Worm (Caenorhabditis elegans) whole organism, early embryonic: ENCODE results near the gene best-13.

Source experiments
- B0310.2 ChIP-seq: sonication (generic microtip); optimal IDR thresholded peaks from 2 replicates; lab custom pipeline; 2016; ENCODE audit warnings: mild to moderate bottlenecking, missing genetic modification characterization, missing compliant biosample characterization
- ama-1 ChIP-seq: fragments of 150-350 bp; optimal IDR thresholded peaks from 2 replicates; lab custom pipeline; 2014
- ceh-13 ChIP-seq: fragments of 200-800 bp; sonication (Bioruptor generic); optimal IDR thresholded peaks from 2 replicates; lab custom pipeline; 2018; ENCODE audit warnings: mild to moderate bottlenecking, missing genetic modification characterization, missing compliant biosample characterization
- ceh-36 ChIP-seq: sonication (generic microtip); optimal IDR thresholded peaks from 2 replicates; lab custom pipeline; 2016; ENCODE audit warnings: missing genetic modification characterization, inconsistent platforms, missing compliant biosample characterization
- ets-7 ChIP-seq: sonication (generic microtip); optimal IDR thresholded peaks from 2 replicates; lab custom pipeline; 2016; ENCODE audit warnings: missing genotype, missing genetic modification characterization, missing compliant biosample characterization
- flt-1 ChIP-seq: fragments of 200-800 bp; sonication (Bioruptor generic); IDR thresholded peaks from 2 replicates; pipeline ENCODE4 v1.3.6; 2022; ENCODE audit warnings: missing genetic modification characterization, missing compliant biosample characterization
- hmbx-1 ChIP-seq: sonication (generic microtip); optimal IDR thresholded peaks from 2 replicates; lab custom pipeline; 2016; ENCODE audit warnings: mild to moderate bottlenecking, missing genetic modification characterization, missing compliant biosample characterization
- hmg-4 ChIP-seq: fragments of 200-800 bp; sonication (Bioruptor generic); optimal IDR thresholded peaks from 2 replicates; lab custom pipeline; 2018; ENCODE audit warnings: mild to moderate bottlenecking, missing genetic modification characterization, missing compliant biosample characterization
- hnd-1 ChIP-seq: sonication (generic microtip); optimal IDR thresholded peaks from 2 replicates; lab custom pipeline; 2016; ENCODE audit warnings: missing genetic modification characterization, missing compliant biosample characterization
- pes-1 ChIP-seq: fragments of 200-800 bp; sonication (Bioruptor generic); IDR thresholded peaks from 2 replicates; pipeline ENCODE4 v1.3.6; 2022; ENCODE audit warnings: missing genetic modification reagents, missing genetic modification characterization, missing compliant biosample characterization
- tbx-37 ChIP-seq: fragments of 200-800 bp; sonication (Bioruptor generic); conservative IDR thresholded peaks from 2 replicates; pipeline ENCODE4 v1.3.6; 2022; ENCODE audit warnings: missing genetic modification reagents, missing genetic modification characterization, missing compliant biosample characterization

DNA sequence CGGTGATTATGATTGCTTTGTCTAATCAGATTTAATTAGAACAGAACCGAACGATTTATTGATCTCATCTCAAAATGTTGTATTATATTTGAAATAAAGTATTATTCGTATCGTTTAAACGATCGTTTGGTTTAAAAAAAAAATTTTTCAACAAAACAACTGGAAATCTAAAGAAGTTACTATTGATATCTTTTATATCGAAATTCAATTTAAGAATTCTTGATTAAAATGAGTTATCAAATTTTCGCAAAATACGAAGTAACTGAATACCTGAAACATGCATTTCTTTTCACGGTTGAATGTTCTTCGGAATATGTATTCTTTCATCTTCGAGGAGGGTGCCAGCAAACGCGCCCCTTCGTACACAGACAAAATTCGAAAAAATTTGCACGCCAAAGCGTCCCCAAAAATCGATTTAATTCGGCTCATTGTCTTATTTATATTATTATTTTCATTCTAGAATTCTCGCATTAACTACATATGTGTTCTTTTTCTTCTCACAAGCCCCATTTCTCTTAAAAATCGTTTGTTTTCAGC, 45.7 kb upstream of the best-13 start, which contains the start of gene npp-1:
- TF ChIP-seq flt-1 (GFP tag; lab: Robert Waterston, UW) (no peak), tbx-37 (GFP tag; lab: Robert Waterston, UW) (no peak), ceh-36 (no peak), ama-1 (no peak), hnd-1 (tag; lab: Kevin White, UChicago) (no peak), hmg-4 (no peak), B0310.2 (no peak), pes-1 (GFP tag; lab: Robert Waterston, UW) (no peak), hmbx-1 (no peak), ets-7 (tag; lab: Kevin White, UChicago) (no peak), ceh-13 (GFP tag; lab: Kevin White, UChicago) (no peak)
